Fruit fly (Drosophila melanogaster) whole organism, wandering third instar larva: ENCODE measurements around the gene CG5376.

Experiments
- Abd-B ChIP-seq: fragments of >200 bp; optimal IDR thresholded peaks from 2 replicates; lab custom pipeline; 2017; ENCODE audit warnings: missing biosample characterization, missing genetic modification characterization
- CG32264 ChIP-seq: fragments of 200-800 bp; sonication (Bioruptor generic); optimal IDR thresholded peaks from 2 replicates; lab custom pipeline; 2016; ENCODE audit warnings: missing biosample characterization, missing genetic modification characterization
- CG9705 ChIP-seq: fragments of 200-800 bp; sonication (Bioruptor generic); optimal IDR thresholded peaks from 2 replicates; lab custom pipeline; 2018; ENCODE audit warnings: missing biosample characterization, mild to moderate bottlenecking, missing genetic modification characterization
- CrebA ChIP-seq: fragments of 200-800 bp; sonication (Bioruptor generic); optimal IDR thresholded peaks from 2 replicates; lab custom pipeline; 2016; ENCODE audit warnings: missing biosample characterization, mild to moderate bottlenecking, missing genetic modification characterization, borderline replicate concordance
- Dfd ChIP-seq: fragments of >200 bp; optimal IDR thresholded peaks from 2 replicates; lab custom pipeline; 2017; ENCODE audit warnings: missing biosample characterization, missing genetic modification characterization
- Dif ChIP-seq: fragments of 200-275, 200-300 bp; sonication (Bioruptor generic); optimal IDR thresholded peaks from 2 replicates; lab custom pipeline; 2018; ENCODE audit warnings: missing biosample characterization, missing genetic modification characterization; ENCODE audit not compliant: partially characterized antibody
- GATAd ChIP-seq: sonication (Bioruptor generic); optimal IDR thresholded peaks from 2 replicates; lab custom pipeline; 2016; ENCODE audit warnings: missing biosample characterization, missing genetic modification characterization
- HLH106 ChIP-seq: fragments of 200-800 bp; optimal IDR thresholded peaks from 3 replicates; lab custom pipeline; 2019; ENCODE audit warnings: missing biosample characterization, mild to moderate bottlenecking, missing genetic modification characterization, moderate library complexity
- Hnf4 ChIP-seq: fragments of 200-800 bp; sonication (Bioruptor generic); optimal IDR thresholded peaks from 2 replicates; lab custom pipeline; 2016; ENCODE audit warnings: missing biosample characterization, mild to moderate bottlenecking, missing genetic modification characterization
- Hr78 ChIP-seq: fragments of >200 bp; optimal IDR thresholded peaks from 2 replicates; lab custom pipeline; 2017; ENCODE audit warnings: missing biosample characterization, missing genetic modification characterization
- Hr83 ChIP-seq: fragments of 200-300 bp; sonication (Bioruptor generic); optimal IDR thresholded peaks from 2 replicates; lab custom pipeline; 2016; ENCODE audit warnings: missing biosample characterization, mild to moderate bottlenecking, missing genetic modification characterization, moderate library complexity; ENCODE audit not compliant: poor library complexity, severe bottlenecking
- Jra ChIP-seq: sonication (Bioruptor generic); optimal IDR thresholded peaks from 2 replicates; lab custom pipeline; 2016; ENCODE audit warnings: missing biosample characterization, missing genetic modification characterization
- Mio ChIP-seq: sonication (Bioruptor generic); optimal IDR thresholded peaks from 2 replicates; lab custom pipeline; 2016; ENCODE audit warnings: missing biosample characterization, missing genetic modification characterization
- Myc ChIP-seq: fragments of >200 bp; optimal IDR thresholded peaks from 2 replicates; lab custom pipeline; 2017
- N ChIP-seq: fragments of >200 bp; optimal IDR thresholded peaks from 2 replicates; lab custom pipeline; 2018; ENCODE audit warnings: missing biosample characterization, missing external identifiers, missing genetic modification characterization
- OdsH ChIP-seq: fragments of 200-800 bp; sonication (Bioruptor generic); optimal IDR thresholded peaks from 2 replicates; lab custom pipeline; 2016; ENCODE audit warnings: missing biosample characterization, mild to moderate bottlenecking, missing genetic modification characterization
- Rel ChIP-seq, 2 experiments: fragments of 200-800 bp; sonication (Bioruptor generic) in 1 of 2; optimal IDR thresholded peaks; 2 replicates in 1 of 2; 3 replicates in 1 of 2; lab custom pipeline; 2016 to 2019; ENCODE audit warnings: mild to moderate bottlenecking in 2 of 2, missing biosample characterization in 2 of 2, missing genetic modification characterization in 2 of 2, moderate library complexity in 1 of 2
- Sp1 ChIP-seq: fragments of 200-800 bp; sonication (Bioruptor generic); optimal IDR thresholded peaks from 3 replicates; lab custom pipeline; 2019; ENCODE audit warnings: missing biosample characterization, mild to moderate bottlenecking, missing genetic modification characterization, moderate library complexity
- Vsx2 ChIP-seq: fragments of 200-300, 225-300 bp; sonication (Bioruptor generic); optimal IDR thresholded peaks from 2 replicates; lab custom pipeline; 2018; ENCODE audit warnings: missing biosample characterization, missing genetic modification characterization; ENCODE audit not compliant: partially characterized antibody
- br ChIP-seq: fragments of 200-800 bp; sonication (Bioruptor generic); optimal IDR thresholded peaks from 2 replicates; lab custom pipeline; 2016; ENCODE audit warnings: missing biosample characterization, missing genetic modification characterization
- brk ChIP-seq: fragments of 200-800 bp; sonication (Bioruptor generic); optimal IDR thresholded peaks from 2 replicates; lab custom pipeline; 2016; ENCODE audit warnings: missing biosample characterization, mild to moderate bottlenecking, missing genetic modification characterization
- dl ChIP-seq, 2 experiments: fragments of 175-275, 200-275 bp in 1 of 2; fragments of 200-275 bp in 1 of 2; sonication (Bioruptor generic); optimal IDR thresholded peaks; lab custom pipeline; 2018; ENCODE audit warnings: mild to moderate bottlenecking in 2 of 2, missing biosample characterization in 2 of 2, missing genetic modification characterization in 2 of 2, moderate library complexity in 2 of 2; ENCODE audit not compliant: partially characterized antibody in 2 of 2, insufficient read depth in 1 of 2
- dmrt93B ChIP-seq: fragments of 200-800 bp; sonication (Bioruptor generic); optimal IDR thresholded peaks from 2 replicates; lab custom pipeline; 2018; ENCODE audit warnings: missing biosample characterization, mild to moderate bottlenecking, missing genetic modification characterization
- dsf ChIP-seq: sonication (Bioruptor generic); optimal IDR thresholded peaks from 2 replicates; lab custom pipeline; 2016; ENCODE audit warnings: missing biosample characterization, missing genetic modification characterization, borderline replicate concordance
- ey ChIP-seq: fragments of 200-800 bp; sonication (Bioruptor generic); optimal IDR thresholded peaks from 2 replicates; lab custom pipeline; 2016; ENCODE audit warnings: missing biosample characterization, missing genetic modification characterization
- foxo ChIP-seq, 2 experiments: fragments of 200-800 bp; sonication (Bioruptor generic); optimal IDR thresholded peaks; 2 replicates in 1 of 2; 3 replicates in 1 of 2; lab custom pipeline; 2016 to 2017; ENCODE audit warnings: missing biosample characterization in 2 of 2, missing genetic modification characterization in 2 of 2
- fru ChIP-seq: fragments of 200-800 bp; sonication (Bioruptor generic); optimal IDR thresholded peaks from 3 replicates; lab custom pipeline; 2016; ENCODE audit warnings: missing biosample characterization, mild to moderate bottlenecking, missing genetic modification characterization
- h ChIP-seq: fragments of 200-800 bp; sonication (Bioruptor generic); optimal IDR thresholded peaks from 3 replicates; lab custom pipeline; 2016; ENCODE audit warnings: missing biosample characterization, mild to moderate bottlenecking, missing genetic modification characterization
- jim ChIP-seq: fragments of 175-275, 200-325 bp; sonication (Bioruptor generic); optimal IDR thresholded peaks from 2 replicates; lab custom pipeline; 2016; ENCODE audit warnings: missing biosample characterization, mild to moderate bottlenecking, missing genetic modification characterization
- lola ChIP-seq: fragments of >200 bp; optimal IDR thresholded peaks from 2 replicates; lab custom pipeline; 2017; ENCODE audit warnings: missing biosample characterization, missing genetic modification characterization
- pan ChIP-seq: fragments of >200 bp; optimal IDR thresholded peaks from 2 replicates; lab custom pipeline; 2017
- psq ChIP-seq: fragments of 200-800 bp; sonication (Bioruptor generic); optimal IDR thresholded peaks from 3 replicates; lab custom pipeline; 2017; ENCODE audit warnings: missing biosample characterization, mild to moderate bottlenecking, missing genetic modification characterization, moderate library complexity
- rgr ChIP-seq: fragments of 200-800 bp; sonication (Bioruptor generic); optimal IDR thresholded peaks from 3 replicates; lab custom pipeline; 2016; ENCODE audit warnings: missing biosample characterization, mild to moderate bottlenecking, missing genetic modification characterization
- sage ChIP-seq: fragments of 200-800 bp; sonication (Bioruptor generic); optimal IDR thresholded peaks from 2 replicates; lab custom pipeline; 2016; ENCODE audit warnings: missing biosample characterization, mild to moderate bottlenecking, missing genetic modification characterization
- sv ChIP-seq: fragments of 200-800 bp; sonication (Bioruptor generic); optimal IDR thresholded peaks from 3 replicates; lab custom pipeline; 2016; ENCODE audit warnings: missing biosample characterization, missing genetic modification characterization
- tai ChIP-seq: sonication (Bioruptor generic); optimal IDR thresholded peaks from 2 replicates; lab custom pipeline; 2016; ENCODE audit warnings: missing biosample characterization, missing genetic modification characterization
- usp ChIP-seq: fragments of >200 bp; optimal IDR thresholded peaks from 2 replicates; lab custom pipeline; 2017; ENCODE audit warnings: missing biosample characterization, missing genetic modification characterization
- woc ChIP-seq: sonication (Bioruptor generic); optimal IDR thresholded peaks from 2 replicates; lab custom pipeline; 2016; ENCODE audit warnings: missing biosample characterization, mild to moderate bottlenecking, missing genetic modification characterization

The CG5376 gene

DNA sequence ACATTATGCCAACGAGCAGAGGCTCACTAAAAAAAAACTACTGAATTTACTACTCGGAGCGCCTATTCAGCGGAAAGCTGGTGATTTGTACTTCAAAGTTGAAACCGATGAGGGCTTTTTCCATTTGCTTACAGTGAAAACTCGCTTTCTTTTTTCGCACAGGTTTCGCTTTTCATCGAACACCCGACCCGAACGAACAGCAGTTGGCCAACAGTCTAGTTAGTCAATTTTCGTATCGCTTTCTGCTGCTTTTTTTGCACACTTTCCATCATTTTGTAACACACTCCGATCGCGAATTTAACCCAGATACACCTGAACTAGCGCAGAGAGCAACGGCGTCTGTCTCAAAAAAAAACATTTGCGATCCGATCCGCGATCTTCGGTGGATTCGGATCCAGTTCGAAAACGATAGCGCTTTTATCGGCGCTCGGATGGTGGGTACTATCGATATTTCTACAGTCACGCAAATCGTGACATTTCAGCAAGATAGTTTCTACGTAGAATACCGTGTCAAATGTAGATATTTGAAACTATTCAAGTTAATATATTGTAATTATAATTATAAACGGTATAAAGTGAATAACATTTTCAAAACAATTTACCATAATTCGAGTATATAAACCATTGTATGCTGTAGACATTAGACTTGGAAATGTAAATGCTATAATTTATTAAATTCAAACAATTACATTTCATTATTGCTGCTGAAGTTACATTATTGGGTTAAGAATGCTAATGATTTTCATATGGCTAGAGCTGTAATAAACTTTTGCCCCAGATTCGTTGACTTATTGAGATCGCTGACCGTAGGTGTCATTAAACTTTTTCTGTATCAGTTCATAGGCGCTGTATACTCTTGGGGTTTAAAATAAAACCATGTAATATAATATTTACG lies 39.8 kb upstream of the CG5376 start, which contains the start of gene CG5346:
CG5346 (minus strand) TSS at position 400 of the 895 bp plus-strand sequence.
- TF ChIP-seq Hr78 (GFP tag; lab: Kevin White, UChicago) (no peak), Hnf4 (GFP tag; lab: Kevin White, UChicago) (no peak), usp (no peak), fru (peak; percentile 99), OdsH (no peak), jim (peak; percentile 22), N (GFP tag; lab: Kevin White, UChicago) (no peak), rgr (GFP tag; lab: Kevin White, UChicago) (no peak), Sp1 (no peak), dl (GFP tag; optimal IDR thresholded peaks at IDR 0.05; lab: Kevin White, UChicago; ENCODE audit: insufficient read depth in 1 of 2, partially characterized antibody in 2 of 2) (no peak), HLH106 (tag; lab: Kevin White, UChicago) (no peak), pan (no peak), dsf (GFP tag; lab: Kevin White, UChicago) (no peak), br (no peak), sage (GFP tag; lab: Kevin White, UChicago) (no peak), GATAd (GFP tag; lab: Kevin White, UChicago) (no peak), tai (GFP tag; lab: Kevin White, UChicago) (peak; percentile 36), Abd-B (GFP tag; lab: Kevin White, UChicago) (no peak), Hr83 (GFP tag; lab: Kevin White, UChicago) (no peak), Jra (GFP tag; lab: Kevin White, UChicago) (no peak), sv (GFP tag; lab: Kevin White, UChicago) (no peak), woc (GFP tag; lab: Kevin White, UChicago) (no peak), ey (GFP tag; lab: Kevin White, UChicago) (no peak), h (GFP tag; lab: Kevin White, UChicago) (no peak)
- TF ChIP-seq, all 38 proteins: peak for 3

DNA sequence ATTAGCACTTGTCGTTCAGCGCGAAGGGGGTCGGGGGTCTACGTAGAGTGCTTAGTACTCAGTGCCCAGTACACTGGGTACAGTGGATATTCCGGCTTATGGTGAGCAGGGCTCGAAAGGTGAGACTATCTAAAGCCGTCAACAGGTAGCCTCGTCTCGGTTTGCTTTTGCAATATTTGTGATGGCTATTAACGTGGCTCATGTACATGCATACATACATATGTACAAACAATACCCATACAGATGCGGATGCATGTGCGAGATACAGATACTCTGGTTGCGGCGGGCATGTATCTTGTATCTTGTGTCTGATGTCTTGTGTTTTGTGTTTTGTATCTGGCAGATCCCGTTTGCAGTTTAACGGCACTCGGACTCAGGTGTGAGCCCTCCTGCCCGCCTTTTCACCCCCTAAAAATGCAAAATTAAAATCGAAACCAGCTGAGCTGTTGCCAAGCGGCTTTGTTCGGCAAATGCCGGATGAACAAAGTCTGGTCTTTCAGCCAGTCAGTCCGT lies 38.9 kb upstream of the CG5376 start:
- no peak for TF ChIP-seq Abd-B (GFP tag; lab: Kevin White, UChicago)
- no peak for TF ChIP-seq jim
- no peak for TF ChIP-seq Hr78 (GFP tag; lab: Kevin White, UChicago)
- peak; percentile 21 for TF ChIP-seq Hr83 (GFP tag; lab: Kevin White, UChicago)
- TF ChIP-seq Dfd (GFP tag; lab: Kevin White, UChicago), result no peak
- TF ChIP-seq pan, result no peak
- TF ChIP-seq ey (GFP tag; lab: Kevin White, UChicago), result no peak
- TF ChIP-seq Rel (GFP tag; optimal IDR thresholded peaks at IDR 0.05; lab: Kevin White, UChicago), result no peak
- peak; percentile 23 for TF ChIP-seq Rel (tag; optimal IDR thresholded peaks at IDR 0.05; lab: Kevin White, UChicago)

- no peak for TF ChIP-seq CG9705 (GFP tag; lab: Kevin White, UChicago)
- no peak for TF ChIP-seq psq
- no peak for TF ChIP-seq OdsH
- TF ChIP-seq N (GFP tag; lab: Kevin White, UChicago), result no peak
- no peak for TF ChIP-seq Dfd (GFP tag; lab: Kevin White, UChicago)
- no peak for TF ChIP-seq lola
- TF ChIP-seq br, result no peak
- no peak for TF ChIP-seq CG32264
- TF ChIP-seq Hr78 (GFP tag; lab: Kevin White, UChicago), result no peak
- no peak for TF ChIP-seq Hnf4 (GFP tag; lab: Kevin White, UChicago)
- TF ChIP-seq ey (GFP tag; lab: Kevin White, UChicago), result no peak
- no peak for TF ChIP-seq Myc (lab: Kevin White, UChicago)
- TF ChIP-seq GATAd (GFP tag; lab: Kevin White, UChicago), result no peak
- TF ChIP-seq usp, result no peak
- TF ChIP-seq woc (GFP tag; lab: Kevin White, UChicago), result no peak
- no peak for TF ChIP-seq tai (GFP tag; lab: Kevin White, UChicago)
- TF ChIP-seq Sp1, result peak; percentile 37
- no peak for TF ChIP-seq CrebA (GFP tag; lab: Kevin White, UChicago)
- peak; percentile 98 for TF ChIP-seq h (GFP tag; lab: Kevin White, UChicago)
- no peak for TF ChIP-seq dsf (GFP tag; lab: Kevin White, UChicago)
- TF ChIP-seq Dif (GFP tag; lab: Kevin White, UChicago), result no peak
- no peak for TF ChIP-seq HLH106 (tag; lab: Kevin White, UChicago)
- no peak for TF ChIP-seq Vsx2
- TF ChIP-seq foxo (GFP tag; optimal IDR thresholded peaks at IDR 0.05; lab: Kevin White, UChicago), result peak in 1 of 2 experiments; percentile 39
- TF ChIP-seq dmrt93B, result no peak
- TF ChIP-seq brk, result no peak
- TF ChIP-seq jim, result peak; percentile 35
- no peak for TF ChIP-seq Jra (GFP tag; lab: Kevin White, UChicago)
- TF ChIP-seq Hr83 (GFP tag; lab: Kevin White, UChicago), result no peak
- TF ChIP-seq Mio (GFP tag; lab: Kevin White, UChicago), result no peak
- no peak for TF ChIP-seq pan
- no peak for TF ChIP-seq sage (GFP tag; lab: Kevin White, UChicago)
- TF ChIP-seq Abd-B (GFP tag; lab: Kevin White, UChicago), result no peak
- no peak for TF ChIP-seq rgr (GFP tag; lab: Kevin White, UChicago)
- TF ChIP-seq sv (GFP tag; lab: Kevin White, UChicago), result no peak
- TF ChIP-seq Rel (GFP tag; optimal IDR thresholded peaks at IDR 0.05; lab: Kevin White, UChicago), result no peak
- peak; percentile 32 for TF ChIP-seq Rel (tag; optimal IDR thresholded peaks at IDR 0.05; lab: Kevin White, UChicago)
- TF ChIP-seq fru, result no peak
Measured at dm6 chr3R:22527192-22527591, 38.4 kb upstream of the CG5376 start.
